Fruit fly (Drosophila melanogaster) whole organism, wandering third instar larva: ENCODE measurements around the gene CG12517.

Experiments used
- Abd-B ChIP-seq: fragments of >200 bp; optimal IDR thresholded peaks from 2 replicates; lab custom pipeline; 2017; ENCODE audit warnings: missing biosample characterization, missing genetic modification characterization
- CG32264 ChIP-seq: fragments of 200-800 bp; sonication (Bioruptor generic); optimal IDR thresholded peaks from 2 replicates; lab custom pipeline; 2016; ENCODE audit warnings: missing biosample characterization, missing genetic modification characterization
- CrebA ChIP-seq: fragments of 200-800 bp; sonication (Bioruptor generic); optimal IDR thresholded peaks from 2 replicates; lab custom pipeline; 2016; ENCODE audit warnings: missing biosample characterization, mild to moderate bottlenecking, missing genetic modification characterization, borderline replicate concordance
- Dfd ChIP-seq: fragments of >200 bp; optimal IDR thresholded peaks from 2 replicates; lab custom pipeline; 2017; ENCODE audit warnings: missing biosample characterization, missing genetic modification characterization
- Dif ChIP-seq: fragments of 200-275, 200-300 bp; sonication (Bioruptor generic); optimal IDR thresholded peaks from 2 replicates; lab custom pipeline; 2018; ENCODE audit warnings: missing biosample characterization, missing genetic modification characterization; ENCODE audit not compliant: partially characterized antibody
- GATAd ChIP-seq: sonication (Bioruptor generic); optimal IDR thresholded peaks from 2 replicates; lab custom pipeline; 2016; ENCODE audit warnings: missing biosample characterization, missing genetic modification characterization
- HLH106 ChIP-seq: fragments of 200-800 bp; optimal IDR thresholded peaks from 3 replicates; lab custom pipeline; 2019; ENCODE audit warnings: missing biosample characterization, mild to moderate bottlenecking, missing genetic modification characterization, moderate library complexity
- Hnf4 ChIP-seq: fragments of 200-800 bp; sonication (Bioruptor generic); optimal IDR thresholded peaks from 2 replicates; lab custom pipeline; 2016; ENCODE audit warnings: missing biosample characterization, mild to moderate bottlenecking, missing genetic modification characterization
- Hr78 ChIP-seq: fragments of >200 bp; optimal IDR thresholded peaks from 2 replicates; lab custom pipeline; 2017; ENCODE audit warnings: missing biosample characterization, missing genetic modification characterization
- Jra ChIP-seq: sonication (Bioruptor generic); optimal IDR thresholded peaks from 2 replicates; lab custom pipeline; 2016; ENCODE audit warnings: missing biosample characterization, missing genetic modification characterization
- N ChIP-seq: fragments of >200 bp; optimal IDR thresholded peaks from 2 replicates; lab custom pipeline; 2018; ENCODE audit warnings: missing biosample characterization, missing external identifiers, missing genetic modification characterization
- OdsH ChIP-seq: fragments of 200-800 bp; sonication (Bioruptor generic); optimal IDR thresholded peaks from 2 replicates; lab custom pipeline; 2016; ENCODE audit warnings: missing biosample characterization, mild to moderate bottlenecking, missing genetic modification characterization
- Rel ChIP-seq, 2 experiments: fragments of 200-800 bp; sonication (Bioruptor generic) in 1 of 2; optimal IDR thresholded peaks; 2 replicates in 1 of 2; 3 replicates in 1 of 2; lab custom pipeline; 2016 to 2019; ENCODE audit warnings: mild to moderate bottlenecking in 2 of 2, missing biosample characterization in 2 of 2, missing genetic modification characterization in 2 of 2, moderate library complexity in 1 of 2
- Sp1 ChIP-seq: fragments of 200-800 bp; sonication (Bioruptor generic); optimal IDR thresholded peaks from 3 replicates; lab custom pipeline; 2019; ENCODE audit warnings: missing biosample characterization, mild to moderate bottlenecking, missing genetic modification characterization, moderate library complexity
- Vsx2 ChIP-seq: fragments of 200-300, 225-300 bp; sonication (Bioruptor generic); optimal IDR thresholded peaks from 2 replicates; lab custom pipeline; 2018; ENCODE audit warnings: missing biosample characterization, missing genetic modification characterization; ENCODE audit not compliant: partially characterized antibody
- br ChIP-seq: fragments of 200-800 bp; sonication (Bioruptor generic); optimal IDR thresholded peaks from 2 replicates; lab custom pipeline; 2016; ENCODE audit warnings: missing biosample characterization, missing genetic modification characterization
- dl ChIP-seq, 2 experiments: fragments of 175-275, 200-275 bp in 1 of 2; fragments of 200-275 bp in 1 of 2; sonication (Bioruptor generic); optimal IDR thresholded peaks; lab custom pipeline; 2018; ENCODE audit warnings: mild to moderate bottlenecking in 2 of 2, missing biosample characterization in 2 of 2, missing genetic modification characterization in 2 of 2, moderate library complexity in 2 of 2; ENCODE audit not compliant: partially characterized antibody in 2 of 2, insufficient read depth in 1 of 2
- dmrt93B ChIP-seq: fragments of 200-800 bp; sonication (Bioruptor generic); optimal IDR thresholded peaks from 2 replicates; lab custom pipeline; 2018; ENCODE audit warnings: missing biosample characterization, mild to moderate bottlenecking, missing genetic modification characterization
- dsf ChIP-seq: sonication (Bioruptor generic); optimal IDR thresholded peaks from 2 replicates; lab custom pipeline; 2016; ENCODE audit warnings: missing biosample characterization, missing genetic modification characterization, borderline replicate concordance
- ey ChIP-seq: fragments of 200-800 bp; sonication (Bioruptor generic); optimal IDR thresholded peaks from 2 replicates; lab custom pipeline; 2016; ENCODE audit warnings: missing biosample characterization, missing genetic modification characterization
- foxo ChIP-seq, 2 experiments: fragments of 200-800 bp; sonication (Bioruptor generic); optimal IDR thresholded peaks; 2 replicates in 1 of 2; 3 replicates in 1 of 2; lab custom pipeline; 2016 to 2017; ENCODE audit warnings: missing biosample characterization in 2 of 2, missing genetic modification characterization in 2 of 2
- fru ChIP-seq: fragments of 200-800 bp; sonication (Bioruptor generic); optimal IDR thresholded peaks from 3 replicates; lab custom pipeline; 2016; ENCODE audit warnings: missing biosample characterization, mild to moderate bottlenecking, missing genetic modification characterization
- h ChIP-seq: fragments of 200-800 bp; sonication (Bioruptor generic); optimal IDR thresholded peaks from 3 replicates; lab custom pipeline; 2016; ENCODE audit warnings: missing biosample characterization, mild to moderate bottlenecking, missing genetic modification characterization
- jim ChIP-seq: fragments of 175-275, 200-325 bp; sonication (Bioruptor generic); optimal IDR thresholded peaks from 2 replicates; lab custom pipeline; 2016; ENCODE audit warnings: missing biosample characterization, mild to moderate bottlenecking, missing genetic modification characterization
- lola ChIP-seq: fragments of >200 bp; optimal IDR thresholded peaks from 2 replicates; lab custom pipeline; 2017; ENCODE audit warnings: missing biosample characterization, missing genetic modification characterization
- pan ChIP-seq: fragments of >200 bp; optimal IDR thresholded peaks from 2 replicates; lab custom pipeline; 2017
- rgr ChIP-seq: fragments of 200-800 bp; sonication (Bioruptor generic); optimal IDR thresholded peaks from 3 replicates; lab custom pipeline; 2016; ENCODE audit warnings: missing biosample characterization, mild to moderate bottlenecking, missing genetic modification characterization
- tai ChIP-seq: sonication (Bioruptor generic); optimal IDR thresholded peaks from 2 replicates; lab custom pipeline; 2016; ENCODE audit warnings: missing biosample characterization, missing genetic modification characterization

Gene CG12517

DNA sequence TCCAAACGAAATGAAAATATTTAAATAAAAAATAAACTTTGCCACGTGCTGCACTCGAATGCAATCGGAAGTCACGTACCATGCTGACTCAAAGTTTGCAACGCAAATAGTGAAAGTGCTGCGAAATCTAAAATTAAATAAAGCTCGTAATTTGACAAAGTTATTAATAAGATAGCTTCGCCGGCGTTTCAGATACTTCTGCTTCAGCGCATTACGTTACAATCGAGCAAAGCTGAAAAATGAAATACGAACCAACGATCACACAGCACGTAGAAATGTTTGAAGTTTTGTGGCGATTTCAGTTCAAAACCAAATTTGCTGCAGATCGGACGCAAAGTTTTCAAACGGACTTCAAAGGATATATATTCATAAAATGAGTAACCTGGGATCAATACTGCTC is at the start of gene CG12517:
Gene CG12517 (plus strand): TSS at position 301 of the 400 bp plus-strand sequence.
- TF ChIP-seq Vsx2 (no peak), HLH106 (tag; lab: Kevin White, UChicago) (no peak), Jra (GFP tag; lab: Kevin White, UChicago) (no peak), Hr78 (no peak), OdsH (GFP tag; lab: Kevin White, UChicago) (no peak), pan (no peak), Rel (GFP tag; optimal IDR thresholded peaks at IDR 0.05; lab: Kevin White, UChicago) (no peak), Rel (tag; optimal IDR thresholded peaks at IDR 0.05; lab: Kevin White, UChicago) (no peak), CrebA (no peak), Abd-B (GFP tag; lab: Kevin White, UChicago) (no peak), h (no peak)

DNA sequence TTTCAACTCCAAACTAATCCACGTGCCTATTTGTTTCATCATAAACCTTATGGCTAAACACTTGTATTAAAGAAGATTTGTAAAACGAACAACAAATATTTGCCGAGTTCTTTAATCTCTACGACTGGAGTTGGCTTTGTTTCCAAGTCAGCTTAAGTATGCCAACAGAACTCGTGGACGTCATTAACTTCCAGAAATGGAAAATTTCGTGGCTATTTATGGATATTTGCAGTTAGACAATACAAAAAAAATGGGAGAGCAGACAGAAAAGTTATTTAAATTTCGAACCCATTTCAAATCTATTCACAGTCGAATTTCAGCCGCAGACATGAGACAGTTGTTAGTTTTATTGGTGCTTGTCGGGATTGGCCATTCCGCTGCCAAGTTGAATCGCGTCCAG is 49.6 kb upstream of the CG12517 start, which contains the start of gene CG17134:
Gene CG17134 (plus strand): TSS at position 301 of the 400 bp plus-strand sequence.
- TF ChIP-seq N (GFP tag; lab: Kevin White, UChicago) (no peak), Rel (GFP tag; optimal IDR thresholded peaks at IDR 0.05; lab: Kevin White, UChicago) (no peak), Rel (tag; optimal IDR thresholded peaks at IDR 0.05; lab: Kevin White, UChicago) (no peak), foxo (GFP tag; optimal IDR thresholded peaks at IDR 0.05; lab: Kevin White, UChicago) (no peak), Dif (GFP tag; lab: Kevin White, UChicago) (no peak), Jra (GFP tag; lab: Kevin White, UChicago) (no peak), dl (GFP tag; optimal IDR thresholded peaks at IDR 0.05; lab: Kevin White, UChicago; ENCODE audit: insufficient read depth in 1 of 2, partially characterized antibody in 2 of 2) (no peak), jim (no peak), Hr78 (no peak), pan (no peak), Sp1 (GFP tag; lab: Kevin White, UChicago) (no peak), GATAd (no peak), dmrt93B (GFP tag; lab: Kevin White, UChicago) (no peak), Abd-B (GFP tag; lab: Kevin White, UChicago) (no peak), Hnf4 (GFP tag; lab: Kevin White, UChicago) (no peak), ey (GFP tag; lab: Kevin White, UChicago) (no peak)

DNA sequence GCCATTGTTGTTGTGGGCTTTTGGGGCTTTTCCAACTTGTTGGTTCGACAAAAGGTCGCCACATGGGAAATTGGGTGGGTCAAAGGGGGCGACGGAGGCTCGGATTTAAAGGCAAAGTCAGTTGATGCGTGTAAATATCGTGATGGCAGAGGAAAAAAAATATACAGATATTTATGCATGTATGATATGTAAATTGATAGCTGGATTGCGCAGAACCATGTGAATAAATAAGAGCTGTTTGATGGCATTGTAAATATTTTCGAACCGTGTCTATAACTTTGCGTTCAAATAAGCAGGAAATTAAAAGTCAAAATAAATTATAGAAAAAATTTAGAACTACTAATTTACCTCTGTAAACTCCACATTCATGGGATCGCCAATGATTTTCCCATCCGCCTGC is 47.3 kb upstream of the CG12517 start:
- TF ChIP-seq lola (GFP tag; lab: Kevin White, UChicago) (no peak), CG32264 (GFP tag; lab: Kevin White, UChicago) (no peak), N (GFP tag; lab: Kevin White, UChicago) (no peak), fru (GFP tag; lab: Kevin White, UChicago) (no peak), dsf (GFP tag; lab: Kevin White, UChicago) (no peak), rgr (no peak), Abd-B (GFP tag; lab: Kevin White, UChicago) (no peak), br (no peak), dl (GFP tag; optimal IDR thresholded peaks at IDR 0.05; lab: Kevin White, UChicago; ENCODE audit: insufficient read depth in 1 of 2, partially characterized antibody in 2 of 2) (no peak)

DNA sequence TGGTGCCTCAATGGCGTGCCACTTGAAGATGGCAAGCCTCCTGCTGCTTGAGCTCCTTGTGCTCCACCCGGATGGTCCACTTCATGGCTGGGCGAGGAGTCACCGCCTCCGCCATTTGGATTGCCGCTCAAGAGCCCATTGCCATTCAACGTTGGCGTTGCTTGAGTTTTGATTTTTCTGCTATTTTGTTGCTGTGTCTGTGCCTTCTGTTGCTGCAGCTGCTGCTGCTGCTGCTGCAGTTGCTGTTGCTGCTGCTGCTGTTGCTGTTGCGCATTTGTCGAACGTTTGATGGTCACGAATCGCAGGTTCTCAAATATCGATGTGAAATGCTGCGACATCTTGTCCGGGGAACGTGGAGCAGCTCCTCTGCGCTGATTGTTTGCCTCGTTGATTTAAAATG is 38.4 kb upstream of the CG12517 start:
- TF ChIP-seq Dfd (GFP tag; lab: Kevin White, UChicago) (peak; percentile 72), tai (GFP tag; lab: Kevin White, UChicago) (no peak), foxo (GFP tag; optimal IDR thresholded peaks at IDR 0.05; lab: Kevin White, UChicago) (no peak)

DNA sequence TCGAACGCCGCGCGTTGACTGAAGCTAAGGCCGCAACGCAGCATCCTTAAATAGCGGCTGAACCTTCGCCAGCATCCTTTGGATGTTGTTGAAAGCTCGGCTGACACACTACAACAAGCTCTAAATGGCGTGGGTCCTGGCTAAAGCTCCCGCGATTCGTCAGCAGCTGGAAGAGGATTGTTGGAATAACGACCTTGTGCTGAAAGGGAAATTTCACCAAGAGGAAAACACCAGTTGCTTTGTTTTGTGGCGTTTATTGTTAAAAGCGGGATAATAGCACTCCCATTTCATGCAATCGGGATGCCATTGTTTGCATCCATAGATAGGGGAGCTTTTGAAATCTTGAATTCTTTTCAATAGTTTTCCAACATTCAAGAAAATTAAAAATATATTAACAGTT is 32.5 kb upstream of the CG12517 start, which contains the start of gene Nos:
Gene Nos (minus strand): TSS at position 21 of the 400 bp plus-strand sequence.
- no peak for TF ChIP-seq HLH106 (tag; lab: Kevin White, UChicago)
- no peak for TF ChIP-seq Abd-B (GFP tag; lab: Kevin White, UChicago)

DNA sequence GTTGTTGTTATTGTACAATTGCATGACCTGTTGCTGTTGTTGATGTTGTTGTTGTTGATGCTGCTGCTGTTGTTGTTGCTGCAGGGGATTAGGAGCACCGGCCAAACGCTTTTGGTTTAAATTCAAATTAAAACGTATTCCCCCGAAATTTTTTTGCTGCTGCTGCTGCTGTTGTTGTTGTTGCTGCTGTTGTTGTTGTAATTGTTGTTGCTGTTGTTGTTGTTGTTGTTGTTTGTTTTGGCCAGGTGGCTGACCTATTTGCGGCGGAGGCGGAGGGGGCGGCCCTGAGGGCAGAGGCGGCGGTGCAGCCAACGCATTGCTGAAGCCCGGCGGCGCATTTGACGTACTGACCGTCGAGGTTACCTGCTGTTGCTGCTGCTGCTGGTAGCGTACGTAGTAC is 28.3 kb upstream of the CG12517 start:
- TF ChIP-seq Hnf4 (GFP tag; lab: Kevin White, UChicago), result no peak
